Fruit fly (Drosophila melanogaster) whole organism, pupa: ENCODE results near the gene CG32087.

Experiments
- CG10348 ChIP-seq: fragments of 200-800 bp; sonication (Bioruptor generic); IDR thresholded peaks from 2 replicates; pipeline ENCODE4 v1.3.6; 2022; ENCODE audit warnings: missing biosample characterization, missing genetic modification characterization
- CG12605 ChIP-seq: fragments of 200-800 bp; sonication (Bioruptor generic); IDR thresholded peaks from 2 replicates; pipeline ENCODE4 v1.3.6; 2022; ENCODE audit warnings: missing biosample characterization, missing genetic modification characterization
- CG13204 ChIP-seq: fragments of 200-800 bp; sonication (Bioruptor generic); optimal IDR thresholded peaks from 2 replicates; lab custom pipeline; 2018; ENCODE audit warnings: missing biosample characterization, mild to moderate bottlenecking, missing genetic modification characterization, moderate library complexity
- CG32121 ChIP-seq: fragments of 200-800 bp; sonication (Bioruptor generic); IDR thresholded peaks from 2 replicates; pipeline ENCODE4 v1.3.6; 2022; ENCODE audit warnings: missing biosample characterization, missing genetic modification characterization
- CG34367 ChIP-seq: fragments of 200-800 bp; sonication (Bioruptor generic); optimal IDR thresholded peaks from 2 replicates; lab custom pipeline; 2018; ENCODE audit warnings: missing biosample characterization, mild to moderate bottlenecking, missing genetic modification characterization
- CG4496 ChIP-seq: fragments of 200-800 bp; sonication (Bioruptor generic); IDR thresholded peaks from 3 replicates; pipeline ENCODE4 v1.3.6; 2022; ENCODE audit warnings: missing biosample characterization, missing genetic modification characterization
- CG9948 ChIP-seq: fragments of 200-800 bp; sonication (Bioruptor generic); optimal IDR thresholded peaks from 2 replicates; lab custom pipeline; 2018; ENCODE audit warnings: missing biosample characterization, mild to moderate bottlenecking, missing genetic modification characterization, moderate library complexity
- EcR ChIP-seq: fragments of 200-800 bp; sonication (Bioruptor generic); optimal IDR thresholded peaks from 3 replicates; lab custom pipeline; 2019; ENCODE audit warnings: missing biosample characterization, missing genetic modification characterization, mild to moderate bottlenecking, moderate library complexity, missing genetic modification reagents
- Ets98B ChIP-seq: fragments of 200-800 bp; sonication (Bioruptor generic); IDR thresholded peaks from 2 replicates; pipeline ENCODE4 v1.3.6; 2022; ENCODE audit warnings: missing biosample characterization, missing genetic modification characterization
- fd96Ca ChIP-seq: fragments of 200-800 bp; sonication (Bioruptor generic); IDR thresholded peaks from 3 replicates; pipeline ENCODE4 v1.3.6; 2022; ENCODE audit warnings: missing biosample characterization, missing genetic modification characterization

DNA sequence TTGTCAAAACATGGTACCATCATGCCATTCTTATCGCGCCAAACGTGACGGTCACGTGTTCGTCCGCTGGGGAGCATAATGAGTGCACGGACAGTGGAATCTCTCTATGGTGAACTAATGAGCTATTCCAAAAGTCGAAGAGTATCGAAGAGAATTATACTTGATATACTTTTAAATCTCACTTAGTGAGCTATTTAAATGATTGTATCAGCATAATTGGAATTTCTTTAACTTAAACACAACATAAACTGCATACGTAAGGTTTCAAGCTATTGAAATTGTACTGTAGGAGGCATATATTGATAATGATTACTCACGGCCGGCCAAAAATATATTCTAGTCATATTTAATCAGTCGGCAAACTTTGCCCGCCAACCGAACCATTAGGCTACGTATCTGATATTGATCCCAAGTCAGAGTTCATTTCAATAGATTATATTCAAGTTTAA lies 10.4 kb upstream of the CG32087 start:
- TF ChIP-seq CG34367 (tag; lab: Kevin White, UChicago), result no peak
- no peak for TF ChIP-seq CG32121 (GFP tag; lab: Robert Waterston, UW)
- TF ChIP-seq CG9948 (tag; lab: Kevin White, UChicago), result no peak
- no peak for TF ChIP-seq CG13204 (GFP tag; lab: Kevin White, UChicago)
- TF ChIP-seq CG4496 (GFP tag; lab: Robert Waterston, UW), result no peak
- no peak for TF ChIP-seq fd96Ca (GFP tag; lab: Robert Waterston, UW)
- no peak for TF ChIP-seq CG10348 (GFP tag; lab: Robert Waterston, UW)
- no peak for TF ChIP-seq Ets98B (GFP tag; lab: Robert Waterston, UW)
- TF ChIP-seq CG12605 (GFP tag; lab: Robert Waterston, UW), result no peak
- no peak for TF ChIP-seq EcR (GFP tag; lab: Kevin White, UChicago)
